Worm (Caenorhabditis elegans) whole organism, L2 larva: ENCODE results near the gene F44E5.5.

Source experiments
- C34F6.9 ChIP-seq: fragments of 150-350 bp; optimal IDR thresholded peaks from 2 replicates; lab custom pipeline; 2014; ENCODE audit warnings: missing biosample characterization, missing genetic modification characterization
- ceh-16 ChIP-seq: fragments of 150-350 bp; optimal IDR thresholded peaks from 2 replicates; lab custom pipeline; 2014; ENCODE audit warnings: missing biosample characterization, missing genetic modification characterization
- egl-27 ChIP-seq: sonication (generic microtip); optimal IDR thresholded peaks from 3 replicates; lab custom pipeline; 2017; ENCODE audit warnings: missing biosample characterization, missing genetic modification reagents, missing genetic modification characterization
- elt-1 ChIP-seq: fragments of 150-350 bp; optimal IDR thresholded peaks from 2 replicates; lab custom pipeline; 2014; ENCODE audit warnings: missing biosample characterization, missing genetic modification characterization
- mdl-1 ChIP-seq, 2 experiments: fragments of 150-350 bp in 1 of 2; sonication (generic microtip) in 1 of 2; optimal IDR thresholded peaks; 2 replicates each; lab custom pipeline; 2017; ENCODE audit warnings: missing biosample characterization in 2 of 2, missing genetic modification characterization in 2 of 2
- nhr-11 ChIP-seq: fragments of 150-350 bp; optimal IDR thresholded peaks from 2 replicates; lab custom pipeline; 2014; ENCODE audit warnings: missing biosample characterization, missing genetic modification characterization
- ztf-11 ChIP-seq: sonication (generic microtip); optimal IDR thresholded peaks from 2 replicates; lab custom pipeline; 2017; ENCODE audit warnings: missing biosample characterization, missing genetic modification characterization

DNA sequence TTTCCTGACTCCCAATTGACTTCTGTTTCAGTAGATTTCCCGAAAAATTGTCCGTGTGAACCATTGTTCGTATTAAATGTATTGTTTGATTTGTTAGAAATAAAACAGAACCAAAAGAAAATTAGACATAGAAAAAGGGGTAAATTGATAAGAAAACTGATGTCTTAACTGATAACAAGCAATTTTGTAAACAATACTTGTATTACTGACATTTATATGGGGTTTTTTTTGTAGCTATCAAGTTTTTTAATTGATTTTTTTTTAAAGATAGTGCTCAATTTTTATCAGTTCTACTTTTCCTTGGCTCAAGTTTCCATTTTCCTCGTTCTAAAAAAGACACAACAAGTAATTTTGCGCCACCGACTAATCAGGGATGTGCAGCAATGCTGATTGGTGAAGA lies 37.7 kb downstream of the F44E5.5 start:
- TF ChIP-seq elt-1 (no peak), nhr-11 (no peak), ztf-11 (tag; lab: Kevin White, UChicago) (no peak), mdl-1 (tag; optimal IDR thresholded peaks at IDR 0.05; lab: Kevin White, UChicago) (no peak), egl-27 (tag; lab: Kevin White, UChicago) (no peak), C34F6.9 (tag; lab: Kevin White, UChicago) (no peak), ceh-16 (tag; lab: Kevin White, UChicago) (no peak)
